Fruit fly (Drosophila melanogaster) whole organism, embryonic: ENCODE data around the gene piwi.
A peak's percentile ranks its signal among the peaks of the same experiment; 100 is the strongest.

ENCODE experiments used
- BEAF-32 ChIP-seq: fragments of 200-800 bp; sonication (Bioruptor generic); optimal IDR thresholded peaks from 3 replicates; lab custom pipeline; 2017; ENCODE audit warnings: missing biosample characterization, missing genetic modification characterization, mild to moderate bottlenecking, moderate library complexity, missing genetic modification reagents
- BtbVII ChIP-seq: fragments of 200-800 bp; sonication (Bioruptor generic); optimal IDR thresholded peaks from 3 replicates; lab custom pipeline; 2017; ENCODE audit warnings: missing biosample characterization, mild to moderate bottlenecking, missing genetic modification characterization
- CG10543 ChIP-seq: fragments of 200-800 bp; sonication (Bioruptor generic); optimal IDR thresholded peaks from 3 replicates; lab custom pipeline; 2017; ENCODE audit warnings: missing biosample characterization, mild to moderate bottlenecking, missing genetic modification characterization, moderate library complexity
- CG11247 ChIP-seq: fragments of 200-800 bp; sonication (Bioruptor generic); IDR thresholded peaks from 2 replicates; pipeline ENCODE4 v1.3.6; 2022; ENCODE audit warnings: missing biosample characterization, missing genetic modification characterization
- CG11504 ChIP-seq: fragments of 200-800 bp; sonication (Bioruptor generic); optimal IDR thresholded peaks from 3 replicates; lab custom pipeline; 2019; ENCODE audit warnings: missing biosample characterization, mild to moderate bottlenecking, missing genetic modification characterization, moderate library complexity
- CG11696 ChIP-seq: fragments of 200-800 bp; sonication (Bioruptor generic); IDR thresholded peaks from 2 replicates; pipeline ENCODE4 v1.3.6; 2022; ENCODE audit warnings: missing biosample characterization, missing genetic modification characterization
- CG12744 ChIP-seq: fragments of 200-800 bp; sonication (Bioruptor generic); optimal IDR thresholded peaks from 2 replicates; lab custom pipeline; 2016; ENCODE audit warnings: missing biosample characterization, missing genetic modification characterization
- CG15269 ChIP-seq: fragments of 200-800 bp; sonication (Bioruptor generic); optimal IDR thresholded peaks from 2 replicates; lab custom pipeline; 2018; ENCODE audit warnings: missing biosample characterization, mild to moderate bottlenecking, missing genetic modification characterization, moderate library complexity
- CG1602 ChIP-seq: fragments of 200-800 bp; sonication (Bioruptor generic); optimal IDR thresholded peaks from 3 replicates; lab custom pipeline; 2016; ENCODE audit warnings: missing biosample characterization, missing genetic modification characterization
- CG17328 ChIP-seq: fragments of 200-800 bp; sonication (Bioruptor generic); IDR thresholded peaks from 2 replicates; pipeline ENCODE4 v1.3.6; 2022; ENCODE audit warnings: missing biosample characterization, missing genetic modification characterization
- CG18764 ChIP-seq: fragments of 200-800 bp; sonication (Bioruptor generic); optimal IDR thresholded peaks from 3 replicates; lab custom pipeline; 2016; ENCODE audit warnings: missing biosample characterization, missing genetic modification characterization
- CG2199 ChIP-seq: fragments of 200-800 bp; sonication (Bioruptor generic); IDR thresholded peaks from 3 replicates; pipeline ENCODE4 v1.3.6; 2022; ENCODE audit warnings: missing biosample characterization, missing genetic modification characterization
- CG2889 ChIP-seq: fragments of 200-800 bp; sonication (Bioruptor generic); IDR thresholded peaks from 3 replicates; pipeline ENCODE4 v1.3.6; 2022; ENCODE audit warnings: missing biosample characterization, missing genetic modification characterization
- CG34224 ChIP-seq: fragments of 200-800 bp; sonication (Bioruptor generic); IDR thresholded peaks from 3 replicates; pipeline ENCODE4 v1.3.6; 2022; ENCODE audit warnings: missing biosample characterization, missing genetic modification characterization; ENCODE audit not compliant: partially characterized antibody
- CG4424 ChIP-seq: fragments of 200-800 bp; sonication (Bioruptor generic); optimal IDR thresholded peaks from 3 replicates; lab custom pipeline; 2016; ENCODE audit warnings: missing biosample characterization, missing genetic modification characterization
- CG4617 ChIP-seq: fragments of 200-800 bp; sonication (Bioruptor generic); optimal IDR thresholded peaks from 3 replicates; lab custom pipeline; 2016; ENCODE audit warnings: missing biosample characterization, missing genetic modification characterization, borderline replicate concordance
- CG7745 ChIP-seq: fragments of 200-800 bp; sonication (Bioruptor generic); optimal IDR thresholded peaks from 2 replicates; lab custom pipeline; 2018; ENCODE audit warnings: missing biosample characterization, mild to moderate bottlenecking, missing genetic modification characterization, moderate library complexity
- CG7786 ChIP-seq: fragments of 200-800 bp; sonication (Bioruptor generic); optimal IDR thresholded peaks from 2 replicates; lab custom pipeline; 2016; ENCODE audit warnings: missing biosample characterization, missing genetic modification characterization
- CG9215 ChIP-seq: fragments of 200-800 bp; sonication (Bioruptor generic); IDR thresholded peaks from 2 replicates; pipeline ENCODE4 v1.3.6; 2022; ENCODE audit warnings: missing biosample characterization, missing genetic modification characterization
- CG9727 ChIP-seq: fragments of 200-800 bp; sonication (Bioruptor generic); optimal IDR thresholded peaks from 3 replicates; lab custom pipeline; 2017; ENCODE audit warnings: missing biosample characterization, mild to moderate bottlenecking, missing genetic modification characterization
- Deaf1 ChIP-seq: fragments of 200-800 bp; optimal IDR thresholded peaks from 3 replicates; lab custom pipeline; 2019; ENCODE audit warnings: missing biosample characterization, mild to moderate bottlenecking, missing genetic modification characterization, moderate library complexity
- Dll ChIP-seq: fragments of 200-800 bp; sonication (Bioruptor generic); IDR thresholded peaks from 4 replicates; pipeline ENCODE4 v1.3.6; 2022; ENCODE audit warnings: missing biosample characterization, missing genetic modification characterization; ENCODE audit not compliant: partially characterized antibody
- Dref ChIP-seq: fragments of 200-800 bp; sonication (Bioruptor generic); IDR thresholded peaks from 2 replicates; pipeline ENCODE4 v1.3.6; 2022; ENCODE audit warnings: missing biosample characterization, missing genetic modification characterization
- Ets65A ChIP-seq: fragments of 200-800 bp; sonication (Bioruptor generic); peaks from one replicate; lab custom pipeline; 2016; ENCODE audit warnings: missing biosample characterization, missing genetic modification characterization
- Fer3 ChIP-seq: fragments of 200-800 bp; sonication (Bioruptor generic); optimal IDR thresholded peaks from 2 replicates; lab custom pipeline; 2018; ENCODE audit warnings: missing biosample characterization, mild to moderate bottlenecking, missing genetic modification characterization, moderate library complexity
- Kr ChIP-seq: fragments of 200-800 bp; sonication (Bioruptor generic); optimal IDR thresholded peaks from 2 replicates; lab custom pipeline; 2017; ENCODE audit warnings: missing biosample characterization, mild to moderate bottlenecking, missing genetic modification characterization
- Lim3 ChIP-seq: fragments of 200-800 bp; sonication (Bioruptor generic); IDR thresholded peaks from 2 replicates; pipeline ENCODE4 v1.3.6; 2022; ENCODE audit warnings: missing biosample characterization, missing genetic modification characterization
- Med ChIP-seq: fragments of 200-800 bp; sonication (Bioruptor generic); peaks from one replicate; lab custom pipeline; 2016; ENCODE audit warnings: missing biosample characterization, missing genetic modification characterization, mild to moderate bottlenecking, inconsistent platforms, moderate library complexity
- NC2β ChIP-seq: fragments of 200-800 bp; sonication (Bioruptor generic); optimal IDR thresholded peaks from 2 replicates; lab custom pipeline; 2016; ENCODE audit warnings: missing biosample characterization, missing genetic modification characterization
- Oli ChIP-seq: fragments of 200-800 bp; sonication (Bioruptor generic); optimal IDR thresholded peaks from 2 replicates; lab custom pipeline; 2018; ENCODE audit warnings: missing biosample characterization, mild to moderate bottlenecking, missing genetic modification characterization, moderate library complexity
- Rfx ChIP-seq: fragments of 200-800 bp; sonication (Bioruptor generic); IDR thresholded peaks from 2 replicates; pipeline ENCODE4 v1.3.6; 2022; ENCODE audit warnings: missing biosample characterization, missing genetic modification characterization
- Vsx1 ChIP-seq: fragments of 200-800 bp; sonication (Bioruptor generic); optimal IDR thresholded peaks from 2 replicates; lab custom pipeline; 2017; ENCODE audit warnings: missing biosample characterization, mild to moderate bottlenecking, missing genetic modification characterization, missing genetic modification reagents
- YL-1 ChIP-seq: fragments of 200-800 bp; sonication (Bioruptor generic); optimal IDR thresholded peaks from 3 replicates; lab custom pipeline; 2017; ENCODE audit warnings: missing biosample characterization, mild to moderate bottlenecking, missing genetic modification characterization
- ara ChIP-seq: fragments of 200-800 bp; sonication (Bioruptor generic); IDR thresholded peaks from 2 replicates; pipeline ENCODE4 v1.3.6; 2022; ENCODE audit warnings: missing biosample characterization, missing genetic modification characterization
- bcd ChIP-seq: fragments of 200-800 bp; sonication (Bioruptor generic); optimal IDR thresholded peaks from 2 replicates; lab custom pipeline; 2017; ENCODE audit warnings: missing biosample characterization, mild to moderate bottlenecking, missing genetic modification characterization
- bowl ChIP-seq: fragments of 200-800 bp; sonication (Bioruptor generic); IDR thresholded peaks from 2 replicates; pipeline ENCODE4 v1.3.6; 2022; ENCODE audit warnings: missing biosample characterization, missing genetic modification characterization
- exex ChIP-seq: fragments of 200-800 bp; sonication (Bioruptor generic); optimal IDR thresholded peaks from 4 replicates; lab custom pipeline; 2018; ENCODE audit warnings: missing biosample characterization, mild to moderate bottlenecking, missing genetic modification characterization, moderate library complexity
- fd102C ChIP-seq: fragments of 200-800 bp; sonication (Bioruptor generic); optimal IDR thresholded peaks from 2 replicates; lab custom pipeline; 2018; ENCODE audit warnings: missing biosample characterization, mild to moderate bottlenecking, missing genetic modification characterization, moderate library complexity
- hbn ChIP-seq: fragments of 200-800 bp; sonication (Bioruptor generic); IDR thresholded peaks from 2 replicates; pipeline ENCODE4 v1.3.6; 2022; ENCODE audit warnings: missing biosample characterization, missing genetic modification characterization; ENCODE audit not compliant: partially characterized antibody
- mirr ChIP-seq: fragments of 200-800 bp; sonication (Bioruptor generic); optimal IDR thresholded peaks from 3 replicates; lab custom pipeline; 2018; ENCODE audit warnings: missing biosample characterization, mild to moderate bottlenecking, missing genetic modification characterization
- p53 ChIP-seq: fragments of 200-800 bp; sonication (Bioruptor generic); optimal IDR thresholded peaks from 2 replicates; lab custom pipeline; 2016; ENCODE audit warnings: missing biosample characterization, missing genetic modification characterization
- peb ChIP-seq: fragments of 200-800 bp; sonication (Bioruptor generic); IDR thresholded peaks from 2 replicates; pipeline ENCODE4 v1.3.6; 2022; ENCODE audit warnings: missing biosample characterization, missing genetic modification characterization
- prd ChIP-seq, 3 experiments: fragments of >200 bp in 2 of 3; fragments of 200-800 bp in 1 of 3; sonication (Bioruptor generic) in 1 of 3; optimal IDR thresholded peaks in 2 of 3; IDR thresholded peaks in 1 of 3; 2 replicates in 2 of 3; 3 replicates in 1 of 3; pipeline versions ENCODE4 v1.3.6 to Lab custom; 2017 to 2022; ENCODE audit warnings: missing biosample characterization in 1 of 3, missing genetic modification characterization in 1 of 3
- sima ChIP-seq: fragments of 200-800 bp; sonication (Bioruptor generic); optimal IDR thresholded peaks from 2 replicates; lab custom pipeline; 2016; ENCODE audit warnings: missing biosample characterization, missing genetic modification characterization
- stwl ChIP-seq: fragments of 200-800 bp; sonication (Bioruptor generic); optimal IDR thresholded peaks from 3 replicates; lab custom pipeline; 2018; ENCODE audit warnings: missing biosample characterization, mild to moderate bottlenecking, missing genetic modification characterization, moderate library complexity
- tgo ChIP-seq: fragments of 200-800 bp; sonication (Bioruptor generic); IDR thresholded peaks from 3 replicates; pipeline ENCODE4 v1.3.6; 2022; ENCODE audit warnings: missing biosample characterization, missing genetic modification characterization
- tna ChIP-seq: fragments of 200-800 bp; sonication (Bioruptor generic); IDR thresholded peaks from 2 replicates; pipeline ENCODE4 v1.3.6; 2022; ENCODE audit warnings: missing biosample characterization, missing genetic modification characterization; ENCODE audit not compliant: partially characterized antibody
- wdn ChIP-seq: fragments of 200-800 bp; sonication (Bioruptor generic); IDR thresholded peaks from 2 replicates; pipeline ENCODE4 v1.3.6; 2022; ENCODE audit warnings: missing biosample characterization, missing genetic modification characterization

piwi gene

dm6 chr2L:11014018-11014611 is 26.9 kb upstream of the piwi start:
- TF ChIP-seq Dll (GFP tag; lab: Robert Waterston, UW) = 0 out of 4 replicates have a peak, but pooled peaks have one; percentile 22
- TF ChIP-seq CG4424 (GFP tag; lab: Kevin White, UChicago) = peak; percentile 96
- TF ChIP-seq sima (GFP tag; lab: Kevin White, UChicago) = no peak
- peak; percentile 86 for TF ChIP-seq Ets65A (GFP tag; lab: Kevin White, UChicago)
- TF ChIP-seq BEAF-32 (GFP tag; lab: Kevin White, UChicago) = no peak
- peak; percentile 14 for TF ChIP-seq stwl
- TF ChIP-seq ara (GFP tag; lab: Robert Waterston, UW) = 0 out of 2 replicates have a peak, but pooled peaks have one; percentile 20
- peak; percentile 44 for TF ChIP-seq Med
- 0 out of 3 replicates have a peak, but pooled peaks have one; percentile 14 for TF ChIP-seq CG34224 (GFP tag; lab: Robert Waterston, UW)
- no peak for TF ChIP-seq bcd (GFP tag; lab: Kevin White, UChicago)
- peak; percentile 89 for TF ChIP-seq CG11504 (tag; lab: Kevin White, UChicago)
- TF ChIP-seq CG4617 (GFP tag; lab: Kevin White, UChicago) = no peak
- no peak for TF ChIP-seq prd (optimal IDR thresholded peaks at IDR 0.05; lab: Kevin White, UChicago)
- TF ChIP-seq prd (GFP tag; IDR thresholded peaks at IDR 0.05; lab: Robert Waterston, UW) = 0 out of 3 replicates have a peak, but pooled peaks have one; percentile 14
- 0 out of 2 replicates have a peak, but pooled peaks have one; percentile 16 for TF ChIP-seq CG17328 (GFP tag; lab: Robert Waterston, UW)
- TF ChIP-seq peb (GFP tag; lab: Robert Waterston, UW) = no peak
- no peak for TF ChIP-seq CG2889 (GFP tag; lab: Robert Waterston, UW)
- no peak for TF ChIP-seq Oli (tag; lab: Kevin White, UChicago)
- no peak for TF ChIP-seq BtbVII (GFP tag; lab: Kevin White, UChicago)
- TF ChIP-seq tna (GFP tag; lab: Robert Waterston, UW) = no peak
- 0 out of 2 replicates have a peak, but pooled peaks have one; percentile 27 for TF ChIP-seq CG11247 (GFP tag; lab: Robert Waterston, UW)
- no peak for TF ChIP-seq Vsx1 (GFP tag; lab: Kevin White, UChicago)
- TF ChIP-seq Dref (GFP tag; lab: Robert Waterston, UW) = 0 out of 2 replicates have a peak, but pooled peaks have one; percentile 27
- TF ChIP-seq, all 482 proteins: peak for 12

dm6 chr2L:11010999-11011398 is 23.8 kb upstream of the piwi start, which contains the start of the genes Art8 and dUTPase:
Art8 (minus strand) TSS chr2L:11011086.
dUTPase (plus strand) TSS chr2L:11011312.
- TF ChIP-seq hbn (peak; percentile 85), CG9727 (GFP tag; lab: Kevin White, UChicago) (peak; percentile 74), Rfx (GFP tag; lab: Robert Waterston, UW) (peak; percentile 71), bowl (GFP tag; lab: Robert Waterston, UW) (no peak), bcd (GFP tag; lab: Kevin White, UChicago) (peak; percentile 46), CG18764 (GFP tag; lab: Kevin White, UChicago) (peak; percentile 72), Deaf1 (tag; lab: Kevin White, UChicago) (no peak), tgo (GFP tag; lab: Robert Waterston, UW) (peak; percentile 42), exex (tag; lab: Kevin White, UChicago) (peak; percentile 45), fd102C (GFP tag; lab: Kevin White, UChicago) (no peak), CG7745 (no peak), CG11696 (GFP tag; lab: Robert Waterston, UW) (0 out of 2 replicates have a peak, but pooled peaks have one; percentile 29), CG2199 (GFP tag; lab: Robert Waterston, UW) (no peak), CG10543 (GFP tag; lab: Kevin White, UChicago) (peak; percentile 32), CG7786 (GFP tag; lab: Kevin White, UChicago) (peak; percentile 13), wdn (GFP tag; lab: Robert Waterston, UW) (peak; percentile 30; the same call in 1 of the 2 replicates), CG9215 (GFP tag; lab: Robert Waterston, UW) (peak; percentile 23; the same call in 1 of the 2 replicates), NC2β (GFP tag; lab: Kevin White, UChicago) (peak; percentile 30), CG15269 (tag; lab: Kevin White, UChicago) (peak; percentile 61), Kr (GFP tag; lab: Kevin White, UChicago) (no peak), Lim3 (GFP tag; lab: Robert Waterston, UW) (no peak), CG1602 (GFP tag; lab: Kevin White, UChicago) (peak; percentile 74), Fer3 (tag; lab: Kevin White, UChicago) (peak; percentile 65), YL-1 (GFP tag; lab: Kevin White, UChicago) (peak; percentile 82), p53 (no peak), CG12744 (GFP tag; lab: Kevin White, UChicago) (peak; percentile 30), mirr (GFP tag; lab: Kevin White, UChicago) (no peak)
